Worm (Caenorhabditis elegans): ENCODE measurements around the gene pat-6.

The pat-6 gene

ce11 chrIV:252454-252853 is 11.6 kb downstream of the pat-6 start, which contains the start of gene grl-19:
TSS of gene grl-19 (minus strand) at chrIV:252554.
- no peak for TF ChIP-seq hlh-30 (tag; optimal IDR thresholded peaks at IDR 0.05; ENCODE audit: insufficient read depth)
- no peak for TF ChIP-seq rnt-1 (tag; optimal IDR thresholded peaks at IDR 0.05)
- TF ChIP-seq sox-2 (GFP tag; IDR thresholded peaks at IDR 0.05) = no peak
- no peak for TF ChIP-seq elt-4 (tag; optimal IDR thresholded peaks at IDR 0.05)
- TF ChIP-seq hlh-6 (tag; optimal IDR thresholded peaks at IDR 0.05) = no peak
- TF ChIP-seq hlh-8 (tag; optimal IDR thresholded peaks at IDR 0.05) = no peak
- no peak for TF ChIP-seq fkh-10 (GFP tag; optimal IDR thresholded peaks at IDR 0.05)
- no peak for TF ChIP-seq pha-4 (tag; optimal IDR thresholded peaks at IDR 0.05)
- no peak for TF ChIP-seq ceh-22 (tag; optimal IDR thresholded peaks at IDR 0.05)
- no peak for TF ChIP-seq F13H6.1 (tag; optimal IDR thresholded peaks at IDR 0.05)

ce11 chrIV:247494-247893 is 16.5 kb downstream of the pat-6 start:
- TF ChIP-seq nhr-232 (tag; optimal IDR thresholded peaks at IDR 0.05) (no peak), ceh-9 (tag; optimal IDR thresholded peaks at IDR 0.05) (no peak), lim-6 (tag; optimal IDR thresholded peaks at IDR 0.05) (no peak), hlh-13 (GFP tag; optimal IDR thresholded peaks at IDR 0.05) (no peak), unc-3 (GFP tag; conservative IDR thresholded peaks at IDR 0.05) (no peak), unc-3 (tag; optimal IDR thresholded peaks at IDR 0.05) (no peak), unc-55 (GFP tag; optimal IDR thresholded peaks at IDR 0.05) (no peak), hlh-30 (tag; optimal IDR thresholded peaks at IDR 0.05; ENCODE audit: insufficient read depth) (peak; percentile 14)

- TF ChIP-seq K09A11.1 (tag; optimal IDR thresholded peaks at IDR 0.05; ENCODE audit: insufficient read depth) (no peak), pha-2 (tag; optimal IDR thresholded peaks at IDR 0.05) (no peak), syd-9 (tag; optimal IDR thresholded peaks at IDR 0.05) (no peak), pha-4 (tag; optimal IDR thresholded peaks at IDR 0.05) (no peak), ceh-9 (tag; optimal IDR thresholded peaks at IDR 0.05) (no peak), unc-55 (GFP tag; optimal IDR thresholded peaks at IDR 0.05) (no peak), ceh-31 (tag; optimal IDR thresholded peaks at IDR 0.05) (no peak), unc-86 (tag; optimal IDR thresholded peaks at IDR 0.05) (no peak), T23F11.4 (GFP tag; optimal IDR thresholded peaks at IDR 0.05) (no peak), ref-2 (tag; optimal IDR thresholded peaks at IDR 0.05) (no peak)
These were observed 19.2 kb downstream of the pat-6 start, which contains the start of gene aass-1 for ce11 chrIV:244843-245242. TSS of gene aass-1 (plus strand) at chrIV:245143.

- TF ChIP-seq unc-86 (tag; optimal IDR thresholded peaks at IDR 0.05) (no peak), tbx-2 (tag; optimal IDR thresholded peaks at IDR 0.05) (no peak), nhr-11 (tag; optimal IDR thresholded peaks at IDR 0.05) (no peak), lin-11 (tag; optimal IDR thresholded peaks at IDR 0.05) (no peak), fax-1 (tag; optimal IDR thresholded peaks at IDR 0.05) (no peak), ttx-3 (tag; optimal IDR thresholded peaks at IDR 0.05) (no peak)
These were observed 19.8 kb downstream of the pat-6 start for ce11 chrIV:244278-244677.

DNA sequence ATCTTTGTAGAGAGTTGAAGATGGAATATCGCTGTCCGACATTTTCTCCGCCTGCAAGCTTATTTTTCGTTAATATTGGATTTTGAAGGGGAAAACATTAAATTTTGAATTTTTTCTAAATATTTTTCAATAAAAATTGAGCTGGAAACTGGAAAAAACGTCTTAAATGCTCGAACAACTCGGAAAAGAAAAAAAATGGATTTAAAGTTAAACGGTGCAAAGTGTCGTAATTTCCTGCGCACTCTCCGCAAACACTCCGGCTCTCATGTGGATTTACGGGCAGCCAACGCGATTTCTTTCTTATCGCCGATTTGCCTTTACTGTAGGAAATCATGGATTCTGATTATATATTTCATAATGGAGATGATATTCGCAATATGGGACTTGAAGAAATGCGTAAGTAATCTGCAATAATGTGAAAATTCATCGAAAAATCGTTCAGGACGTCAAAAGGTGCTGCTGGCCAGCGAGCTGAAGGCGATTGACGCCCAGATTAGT is 23.7 kb downstream of the pat-6 start, which contains the start of the genes fnta-1 and cogc-8:
fnta-1 (minus strand) TSS at position 51 of the 498 bp plus-strand sequence.
cogc-8 (plus strand) TSS at position 195 of the 498 bp plus-strand sequence.
- TF ChIP-seq ceh-31 (tag; optimal IDR thresholded peaks at IDR 0.05) (peak; percentile 12), elt-2 (tag; optimal IDR thresholded peaks at IDR 0.05) (peak; percentile 42), ceh-48 (tag; optimal IDR thresholded peaks at IDR 0.05) (no peak), unc-42 (tag; optimal IDR thresholded peaks at IDR 0.05) (peak; percentile 18), hlh-13 (GFP tag; optimal IDR thresholded peaks at IDR 0.05) (no peak)

- TF ChIP-seq eyg-1 (tag; optimal IDR thresholded peaks at IDR 0.05) = no peak
- no peak for TF ChIP-seq unc-42 (tag; optimal IDR thresholded peaks at IDR 0.05)
- TF ChIP-seq ceh-31 (tag; optimal IDR thresholded peaks at IDR 0.05) = no peak
- TF ChIP-seq hlh-6 (tag; optimal IDR thresholded peaks at IDR 0.05) = no peak
- no peak for TF ChIP-seq hlh-30 (tag; optimal IDR thresholded peaks at IDR 0.05; ENCODE audit: insufficient read depth)
- TF ChIP-seq unc-86 (tag; optimal IDR thresholded peaks at IDR 0.05) = no peak
- no peak for TF ChIP-seq lin-11 (tag; optimal IDR thresholded peaks at IDR 0.05)
- TF ChIP-seq ceh-22 (tag; optimal IDR thresholded peaks at IDR 0.05) = no peak
- TF ChIP-seq hlh-15 (tag; optimal IDR thresholded peaks at IDR 0.05) = no peak
These were observed 26.7 kb downstream of the pat-6 start, which contains the start of gene ints-13 for ce11 chrIV:237350-237749. TSS of gene ints-13 (minus strand) at chrIV:237450.
